Fruit fly (Drosophila melanogaster) whole organism, embryonic: Measurements from ENCODE around the gene CG8281.

Source experiments
- Atf3 ChIP-seq: fragments of 200-800 bp; sonication (Bioruptor generic); optimal IDR thresholded peaks from 3 replicates; lab custom pipeline; 2016; ENCODE audit warnings: missing biosample characterization, missing genetic modification characterization
- BEAF-32 ChIP-seq: fragments of 200-800 bp; sonication (Bioruptor generic); optimal IDR thresholded peaks from 3 replicates; lab custom pipeline; 2017; ENCODE audit warnings: missing biosample characterization, missing genetic modification characterization, mild to moderate bottlenecking, moderate library complexity, missing genetic modification reagents
- CG10543 ChIP-seq: fragments of 200-800 bp; sonication (Bioruptor generic); optimal IDR thresholded peaks from 3 replicates; lab custom pipeline; 2017; ENCODE audit warnings: missing biosample characterization, mild to moderate bottlenecking, missing genetic modification characterization, moderate library complexity
- CG11398 ChIP-seq: fragments of 200-800 bp; sonication (Bioruptor generic); optimal IDR thresholded peaks from 2 replicates; lab custom pipeline; 2016; ENCODE audit warnings: missing biosample characterization, missing genetic modification characterization
- CG1233 ChIP-seq: fragments of 200-800 bp; sonication (Bioruptor generic); optimal IDR thresholded peaks from 4 replicates; lab custom pipeline; 2018; ENCODE audit warnings: missing biosample characterization, mild to moderate bottlenecking, missing genetic modification characterization
- CG12659 ChIP-seq: fragments of 200-800 bp; sonication (Bioruptor generic); optimal IDR thresholded peaks from 3 replicates; lab custom pipeline; 2017; ENCODE audit warnings: mild to moderate bottlenecking, missing biosample characterization, missing genetic modification reagents, missing genetic modification characterization
- CG12769 ChIP-seq: fragments of 200-800 bp; sonication (Bioruptor generic); optimal IDR thresholded peaks from 2 replicates; lab custom pipeline; 2019; ENCODE audit warnings: missing biosample characterization, mild to moderate bottlenecking, missing genetic modification characterization, moderate library complexity
- CG15696 ChIP-seq: fragments of 200-800 bp; sonication (Bioruptor generic); optimal IDR thresholded peaks from 2 replicates; lab custom pipeline; 2019; ENCODE audit warnings: missing biosample characterization, mild to moderate bottlenecking, missing genetic modification characterization, moderate library complexity
- CG1603 ChIP-seq: fragments of 200-800 bp; sonication (Bioruptor generic); optimal IDR thresholded peaks from 2 replicates; lab custom pipeline; 2019; ENCODE audit warnings: missing biosample characterization, mild to moderate bottlenecking, missing genetic modification characterization, moderate library complexity
- CG17361 ChIP-seq: fragments of 200-800 bp; sonication (Bioruptor generic); IDR thresholded peaks from 3 replicates; pipeline ENCODE4 v1.3.6; 2022; ENCODE audit warnings: missing biosample characterization, missing genetic modification characterization
- CG31365 ChIP-seq: fragments of 200-800 bp; sonication (Bioruptor generic); optimal IDR thresholded peaks from 2 replicates; lab custom pipeline; 2018; ENCODE audit warnings: missing biosample characterization, mild to moderate bottlenecking, missing genetic modification characterization
- CG4707 ChIP-seq: fragments of 200-800 bp; sonication (Bioruptor generic); optimal IDR thresholded peaks from 2 replicates; lab custom pipeline; 2018; ENCODE audit warnings: missing biosample characterization, mild to moderate bottlenecking, missing genetic modification characterization, moderate library complexity
- CG6254 ChIP-seq: fragments of 200-800 bp; sonication (Bioruptor generic); optimal IDR thresholded peaks from 3 replicates; lab custom pipeline; 2017; ENCODE audit warnings: mild to moderate bottlenecking, missing biosample characterization, missing genetic modification reagents, missing genetic modification characterization
- CG7372 ChIP-seq: fragments of 200-800 bp; sonication (Bioruptor generic); IDR thresholded peaks from 2 replicates; pipeline ENCODE4 v1.3.6; 2022; ENCODE audit warnings: missing biosample characterization, missing genetic modification characterization
- CG7928 ChIP-seq: fragments of 200-800 bp; sonication (Bioruptor generic); optimal IDR thresholded peaks from 2 replicates; lab custom pipeline; 2017; ENCODE audit warnings: missing biosample characterization, mild to moderate bottlenecking, missing genetic modification characterization
- CG8290 ChIP-seq, 3 experiments: fragments of 200-800 bp; sonication (Bioruptor generic); optimal IDR thresholded peaks; 2 replicates each; lab custom pipeline; 2016 to 2019; ENCODE audit warnings: missing biosample characterization in 3 of 3, missing genetic modification characterization in 3 of 3, mild to moderate bottlenecking in 2 of 3, moderate library complexity in 1 of 3
- CG8359 ChIP-seq: fragments of 200-800 bp; sonication (Bioruptor generic); optimal IDR thresholded peaks from 2 replicates; lab custom pipeline; 2017; ENCODE audit warnings: missing biosample characterization, mild to moderate bottlenecking, missing genetic modification characterization, borderline replicate concordance
- CG9215 ChIP-seq: fragments of 200-800 bp; sonication (Bioruptor generic); IDR thresholded peaks from 2 replicates; pipeline ENCODE4 v1.3.6; 2022; ENCODE audit warnings: missing biosample characterization, missing genetic modification characterization
- Fer1 ChIP-seq: fragments of 200-800 bp; sonication (Bioruptor generic); optimal IDR thresholded peaks from 2 replicates; lab custom pipeline; 2017; ENCODE audit warnings: missing biosample characterization, mild to moderate bottlenecking, missing genetic modification characterization
- HLH4C ChIP-seq: fragments of 200-800 bp; sonication (Bioruptor generic); IDR thresholded peaks from 3 replicates; pipeline ENCODE4 v1.3.6; 2022; ENCODE audit warnings: missing biosample characterization, missing genetic modification characterization; ENCODE audit not compliant: partially characterized antibody
- HLH54F ChIP-seq: fragments of 200-800 bp; sonication (Bioruptor generic); optimal IDR thresholded peaks from 3 replicates; lab custom pipeline; 2016; ENCODE audit warnings: missing biosample characterization, missing genetic modification characterization
- Hsf ChIP-seq: fragments of 200-800 bp; sonication (Bioruptor generic); optimal IDR thresholded peaks from 3 replicates; lab custom pipeline; 2016; ENCODE audit warnings: missing biosample characterization, missing genetic modification characterization
- Lhr ChIP-seq: fragments of 200-800 bp; sonication (Bioruptor generic); optimal IDR thresholded peaks from 3 replicates; lab custom pipeline; 2017; ENCODE audit warnings: mild to moderate bottlenecking, missing biosample characterization, missing genetic modification reagents, missing genetic modification characterization
- Max ChIP-seq: fragments of 200-800 bp; sonication (Bioruptor generic); optimal IDR thresholded peaks from 2 replicates; lab custom pipeline; 2016; ENCODE audit warnings: missing biosample characterization, mild to moderate bottlenecking, missing genetic modification characterization
- Myb ChIP-seq: fragments of 200-800 bp; sonication (Bioruptor generic); optimal IDR thresholded peaks from 2 replicates; lab custom pipeline; 2016; ENCODE audit warnings: missing biosample characterization, missing genetic modification characterization
- NC2α ChIP-seq: fragments of 200-800 bp; sonication (Bioruptor generic); optimal IDR thresholded peaks from 2 replicates; lab custom pipeline; 2016; ENCODE audit warnings: missing biosample characterization, missing genetic modification characterization
- Opbp ChIP-seq: fragments of 200-800 bp; sonication (Bioruptor generic); IDR thresholded peaks from 3 replicates; pipeline ENCODE4 v1.3.6; 2022; ENCODE audit warnings: missing biosample characterization, missing genetic modification characterization; ENCODE audit not compliant: partially characterized antibody
- PHDP ChIP-seq: fragments of 200-800 bp; sonication (Bioruptor generic); optimal IDR thresholded peaks from 3 replicates; lab custom pipeline; 2018; ENCODE audit warnings: missing biosample characterization, mild to moderate bottlenecking, missing genetic modification characterization, moderate library complexity
- Rfx ChIP-seq: fragments of 200-800 bp; sonication (Bioruptor generic); IDR thresholded peaks from 2 replicates; pipeline ENCODE4 v1.3.6; 2022; ENCODE audit warnings: missing biosample characterization, missing genetic modification characterization
- Usf ChIP-seq: fragments of 200-800 bp; sonication (Bioruptor generic); optimal IDR thresholded peaks from 2 replicates; lab custom pipeline; 2017; ENCODE audit warnings: missing genotype, missing biosample characterization, missing genetic modification characterization
- ab ChIP-seq: fragments of 200-800 bp; sonication (Bioruptor generic); optimal IDR thresholded peaks from 2 replicates; lab custom pipeline; 2016; ENCODE audit warnings: missing biosample characterization, missing genetic modification characterization
- ase ChIP-seq: fragments of 200-800 bp; sonication (Bioruptor generic); IDR thresholded peaks from 3 replicates; pipeline ENCODE4 v1.3.6; 2022; ENCODE audit warnings: missing biosample characterization, missing genetic modification characterization
- bbx ChIP-seq: fragments of 200-800 bp; sonication (Bioruptor generic); IDR thresholded peaks from 2 replicates; pipeline ENCODE4 v1.3.6; 2022; ENCODE audit warnings: missing biosample characterization, missing genetic modification characterization; ENCODE audit not compliant: partially characterized antibody
- exex ChIP-seq: fragments of 200-800 bp; sonication (Bioruptor generic); optimal IDR thresholded peaks from 4 replicates; lab custom pipeline; 2018; ENCODE audit warnings: missing biosample characterization, mild to moderate bottlenecking, missing genetic modification characterization, moderate library complexity
- fru ChIP-seq: fragments of >200 bp; optimal IDR thresholded peaks from 2 replicates; lab custom pipeline; 2017
- gcm ChIP-seq: fragments of 200-800 bp; sonication (Bioruptor generic); optimal IDR thresholded peaks from 2 replicates; lab custom pipeline; 2019; ENCODE audit warnings: missing biosample characterization, mild to moderate bottlenecking, missing genetic modification characterization, moderate library complexity
- pb ChIP-seq: fragments of 200-800 bp; sonication (Bioruptor generic); optimal IDR thresholded peaks from 3 replicates; lab custom pipeline; 2016; ENCODE audit warnings: missing biosample characterization, missing genetic modification characterization
- pfk ChIP-seq: fragments of 200-800 bp; sonication (Bioruptor generic); optimal IDR thresholded peaks from 2 replicates; lab custom pipeline; 2018; ENCODE audit warnings: missing biosample characterization, mild to moderate bottlenecking, missing genetic modification characterization, moderate library complexity
- repo ChIP-seq: fragments of 200-800 bp; sonication (Bioruptor generic); optimal IDR thresholded peaks from 2 replicates; lab custom pipeline; 2016; ENCODE audit warnings: missing biosample characterization, missing genetic modification characterization
- sim ChIP-seq: fragments of 200-800 bp; sonication (Bioruptor generic); IDR thresholded peaks from 2 replicates; pipeline ENCODE4 v1.3.6; 2022; ENCODE audit warnings: missing biosample characterization, missing genetic modification characterization
- sqz ChIP-seq: fragments of 200-800 bp; sonication (Bioruptor generic); optimal IDR thresholded peaks from 3 replicates; lab custom pipeline; 2018; ENCODE audit warnings: missing biosample characterization, mild to moderate bottlenecking, missing genetic modification characterization
- stc ChIP-seq: fragments of 200-800 bp; sonication (Bioruptor generic); IDR thresholded peaks from 2 replicates; pipeline ENCODE4 v1.3.6; 2022; ENCODE audit warnings: missing biosample characterization, missing genetic modification characterization
- tna ChIP-seq: fragments of 200-800 bp; sonication (Bioruptor generic); IDR thresholded peaks from 2 replicates; pipeline ENCODE4 v1.3.6; 2022; ENCODE audit warnings: missing biosample characterization, missing genetic modification characterization; ENCODE audit not compliant: partially characterized antibody
- vfl ChIP-seq: fragments of 200-800 bp; sonication (Bioruptor generic); optimal IDR thresholded peaks from 2 replicates; lab custom pipeline; 2016; ENCODE audit warnings: missing biosample characterization, missing genetic modification characterization
- wdn ChIP-seq: fragments of 200-800 bp; sonication (Bioruptor generic); IDR thresholded peaks from 2 replicates; pipeline ENCODE4 v1.3.6; 2022; ENCODE audit warnings: missing biosample characterization, missing genetic modification characterization
- z ChIP-seq: fragments of 200-800 bp; sonication (Bioruptor generic); IDR thresholded peaks from 3 replicates; pipeline ENCODE4 v1.3.6; 2022; ENCODE audit warnings: missing biosample characterization, missing genetic modification characterization

The CG8281 gene

dm6 chr3L:7867036-7867787 lies 45.1 kb upstream of the CG8281 start, which contains the start of gene Pdp1 (continued):
- TF ChIP-seq CG8359 (no peak), Hsf (GFP tag; lab: Kevin White, UChicago) (no peak), Opbp (GFP tag; lab: Robert Waterston, UW) (peak; percentile 46; the same call in 1 of the 3 replicates), CG9215 (GFP tag; lab: Robert Waterston, UW) (no peak), exex (tag; lab: Kevin White, UChicago) (peak; percentile 74), Myb (GFP tag; lab: Kevin White, UChicago) (peak; percentile 3), ab (peak; percentile 27), HLH54F (GFP tag; lab: Kevin White, UChicago) (no peak), NC2α (GFP tag; lab: Kevin White, UChicago) (no peak), fru (no peak), gcm (GFP tag; lab: Kevin White, UChicago) (peak; percentile 58), Lhr (GFP tag; lab: Kevin White, UChicago) (no peak), Atf3 (GFP tag; lab: Kevin White, UChicago) (no peak), sqz (GFP tag; lab: Kevin White, UChicago) (no peak), repo (GFP tag; lab: Kevin White, UChicago) (peak; percentile 4), wdn (GFP tag; lab: Robert Waterston, UW) (no peak; the same call in 1 of the 2 replicates), CG15696 (tag; lab: Kevin White, UChicago) (no peak), CG7928 (GFP tag; lab: Kevin White, UChicago) (no peak), vfl (GFP tag; lab: Kevin White, UChicago) (no peak), z (GFP tag; lab: Robert Waterston, UW) (no peak), CG10543 (GFP tag; lab: Kevin White, UChicago) (peak; percentile 81), CG31365 (tag; lab: Kevin White, UChicago) (no peak)

dm6 chr3L:7868581-7869236 lies 43.6 kb upstream of the CG8281 start, which contains the start of gene CG32365:
TSS of gene CG32365 (plus strand) at chr3L:7869042.
- TF ChIP-seq CG8359 (peak; percentile 37), CG12769 (tag; lab: Kevin White, UChicago) (peak; percentile 59), CG11398 (GFP tag; lab: Kevin White, UChicago) (no peak), CG8290 (GFP tag; optimal IDR thresholded peaks at IDR 0.05; lab: Kevin White, UChicago) (no peak), CG8290 (tag; optimal IDR thresholded peaks at IDR 0.05; lab: Kevin White, UChicago) (peak in 1 of 2 experiments; percentile 67), Usf (GFP tag; lab: Kevin White, UChicago) (no peak), ase (GFP tag; lab: Robert Waterston, UW) (0 out of 3 replicates have a peak, but pooled peaks have one; percentile 17), BEAF-32 (no peak), CG4707 (GFP tag; lab: Kevin White, UChicago) (peak; percentile 1), CG1233 (GFP tag; lab: Kevin White, UChicago) (peak; percentile 36), HLH4C (peak; percentile 51; the same call in 2 of the 3 replicates), pb (GFP tag; lab: Kevin White, UChicago) (no peak), Fer1 (GFP tag; lab: Kevin White, UChicago) (peak; percentile 44), Max (GFP tag; lab: Kevin White, UChicago) (no peak), CG12659 (GFP tag; lab: Kevin White, UChicago) (peak; percentile 46), CG1603 (tag; lab: Kevin White, UChicago) (peak; percentile 36), CG7372 (GFP tag; lab: Robert Waterston, UW) (no peak), pfk (no peak), bbx (GFP tag; lab: Robert Waterston, UW) (peak; percentile 64; the same call in 1 of the 2 replicates), CG17361 (GFP tag; lab: Robert Waterston, UW) (no peak; the same call in 2 of the 3 replicates), sim (GFP tag; lab: Robert Waterston, UW) (no peak), Rfx (GFP tag; lab: Robert Waterston, UW) (peak; percentile 68), stc (GFP tag; lab: Robert Waterston, UW) (no peak; the same call in 1 of the 2 replicates), tna (GFP tag; lab: Robert Waterston, UW) (peak; percentile 36; the same call in 1 of the 2 replicates), PHDP (peak; percentile 36), CG6254 (peak; percentile 99)
